Worm (Caenorhabditis elegans) whole organism, L3 larva: ENCODE measurements around the gene sru-22.

Experiments used
- ZK546.5 ChIP-seq: sonication (generic microtip); optimal IDR thresholded peaks from 2 replicates; lab custom pipeline; 2017; ENCODE audit warnings: missing biosample characterization, missing genetic modification characterization
- ceh-28 ChIP-seq: fragments of 150-350 bp; optimal IDR thresholded peaks from 2 replicates; lab custom pipeline; 2014; ENCODE audit warnings: missing biosample characterization, missing genetic modification reagents, missing genetic modification characterization
- lin-39 ChIP-seq: fragments of 150-350 bp; optimal IDR thresholded peaks from 2 replicates; lab custom pipeline; 2018; ENCODE audit warnings: missing biosample characterization, missing genetic modification reagents, missing genetic modification characterization
- nhr-25 ChIP-seq: sonication (generic microtip); optimal IDR thresholded peaks from 2 replicates; lab custom pipeline; 2017; ENCODE audit warnings: missing biosample characterization, missing genetic modification characterization
- pha-4 ChIP-seq: fragments of 150-350 bp; optimal IDR thresholded peaks from 2 replicates; lab custom pipeline; 2014; ENCODE audit warnings: missing biosample characterization, missing genetic modification reagents, missing genetic modification characterization

- TF ChIP-seq ZK546.5 (no peak), nhr-25 (tag; lab: Kevin White, UChicago) (no peak), ceh-28 (no peak), pha-4 (tag; lab: Kevin White, UChicago) (no peak), lin-39 (tag; lab: Kevin White, UChicago) (no peak)
Measured at ce11 chrV:15952762-15953161, 22.0 kb downstream of the sru-22 start, which contains the start of gene srw-56.
